Fruit fly (Drosophila melanogaster): ENCODE data around the gene Taf10b.
A peak's percentile ranks its signal among the peaks of the same experiment; 100 is the strongest.

Taf10b gene

DNA sequence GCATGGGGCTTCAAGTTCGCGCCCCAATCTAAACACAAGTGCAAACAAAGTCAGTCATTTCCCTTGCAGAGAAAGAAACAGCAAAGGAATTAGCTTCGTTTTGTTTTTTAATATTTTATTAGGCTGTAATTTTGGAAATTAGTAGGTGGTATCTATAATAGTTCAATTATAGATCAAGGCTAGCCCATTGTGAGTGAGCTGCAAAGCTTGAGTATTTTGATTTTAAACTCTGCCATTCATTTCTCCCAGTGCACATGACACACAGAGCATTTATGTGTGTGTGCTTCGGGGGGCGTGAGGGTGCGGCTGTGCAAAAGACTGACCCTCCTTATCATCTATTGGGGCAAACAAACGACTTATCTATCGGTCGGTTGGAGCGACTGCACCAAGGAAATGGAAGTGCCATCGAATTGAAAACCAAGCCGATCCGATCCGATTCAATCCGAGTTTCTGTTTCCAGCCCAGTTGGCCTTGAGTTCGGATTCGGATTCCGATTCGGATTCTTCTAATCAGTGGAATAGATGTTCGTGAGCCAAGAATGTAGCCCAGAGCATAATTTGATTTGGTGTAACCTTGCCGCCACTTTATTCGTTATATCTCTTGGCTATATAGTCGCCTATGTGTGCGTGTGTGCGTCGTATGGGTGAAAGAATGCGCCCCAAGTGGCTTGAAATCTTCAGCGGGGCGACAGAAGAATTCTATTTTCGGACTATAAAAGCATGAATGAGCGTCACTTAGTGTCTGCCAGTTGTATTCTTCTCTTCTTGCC, 36.1 kb downstream of the Taf10b start (continued):
- peak; percentile 47; the same call in 1 of the 2 replicates for TF ChIP-seq vvl (GFP tag; IDR thresholded peaks at IDR 0.05)
- TF ChIP-seq trem (tag; optimal IDR thresholded peaks at IDR 0.05): no peak
- no peak for TF ChIP-seq CG14710 (tag; optimal IDR thresholded peaks at IDR 0.05)
- TF ChIP-seq CG10959 (GFP tag; IDR thresholded peaks at IDR 0.05): no peak
- peak; percentile 42 for TF ChIP-seq fd96Cb (tag; optimal IDR thresholded peaks at IDR 0.05)
- no peak for TF ChIP-seq CG3407 (GFP tag; optimal IDR thresholded peaks at IDR 0.05)
- TF ChIP-seq en (GFP tag; optimal IDR thresholded peaks at IDR 0.05): no peak
- peak; percentile 80 for TF ChIP-seq Med (GFP tag)
- peak; percentile 33 for TF ChIP-seq Sox100B (GFP tag; optimal IDR thresholded peaks at IDR 0.05)
- TF ChIP-seq fd3F (GFP tag; optimal IDR thresholded peaks at IDR 0.05): peak; percentile 0
- TF ChIP-seq Lpt (GFP tag; optimal IDR thresholded peaks at IDR 0.05): no peak
- TF ChIP-seq Xrp1 (GFP tag; IDR thresholded peaks at IDR 0.05): peak; percentile 44; the same call in 1 of the 2 replicates
- peak; percentile 7 for TF ChIP-seq Abd-B (GFP tag; optimal IDR thresholded peaks at IDR 0.05)
- TF ChIP-seq Xbp1 (GFP tag; optimal IDR thresholded peaks at IDR 0.05): peak; percentile 16
- peak; percentile 38 for TF ChIP-seq CG10979 (tag; optimal IDR thresholded peaks at IDR 0.05)
- peak; percentile 18; the same call in 1 of the 2 replicates for TF ChIP-seq klu (GFP tag; IDR thresholded peaks at IDR 0.05)
- peak; percentile 45 for TF ChIP-seq Oli (tag; optimal IDR thresholded peaks at IDR 0.05)
- no peak for TF ChIP-seq CG9609 (GFP tag; optimal IDR thresholded peaks at IDR 0.05)
- no peak for TF ChIP-seq sc (optimal IDR thresholded peaks at IDR 0.05)
- no peak for TF ChIP-seq sc (GFP tag; optimal IDR thresholded peaks at IDR 0.05)
- no peak for TF ChIP-seq zfh1 (GFP tag; IDR thresholded peaks at IDR 0.05)
- TF ChIP-seq trh (GFP tag; optimal IDR thresholded peaks at IDR 0.05): peak; percentile 44
- TF ChIP-seq Hr3 (GFP tag; optimal IDR thresholded peaks at IDR 0.05): peak; percentile 10
- peak; percentile 9 for TF ChIP-seq CG18619 (GFP tag; optimal IDR thresholded peaks at IDR 0.05)
- TF ChIP-seq mam (GFP tag; optimal IDR thresholded peaks at IDR 0.05): peak; percentile 14
- peak; percentile 29 for TF ChIP-seq CG12391 (tag; optimal IDR thresholded peaks at IDR 0.05)
- no peak for TF ChIP-seq gfzf (GFP tag; optimal IDR thresholded peaks at IDR 0.05)
- TF ChIP-seq lilli (GFP tag; optimal IDR thresholded peaks at IDR 0.05): peak; percentile 20
- no peak for TF ChIP-seq MTF-1 (GFP tag; optimal IDR thresholded peaks at IDR 0.05; ENCODE audit: borderline replicate concordance)
- no peak for TF ChIP-seq chn (GFP tag; optimal IDR thresholded peaks at IDR 0.05)
- TF ChIP-seq H15 (GFP tag; IDR thresholded peaks at IDR 0.05): 0 out of 3 replicates have a peak, but pooled peaks have one; percentile 36
- TF ChIP-seq wek (GFP tag; optimal IDR thresholded peaks at IDR 0.05): no peak
- TF ChIP-seq CG11093 (GFP tag; IDR thresholded peaks at IDR 0.05): 0 out of 3 replicates have a peak, but pooled peaks have one; percentile 22
- TF ChIP-seq sens-2 (GFP tag; IDR thresholded peaks at IDR 0.05): peak; percentile 27; the same call in 1 of the 2 replicates
- TF ChIP-seq CG12299 (tag; optimal IDR thresholded peaks at IDR 0.05): no peak
- TF ChIP-seq CG11504 (tag; optimal IDR thresholded peaks at IDR 0.05): peak; percentile 57
- TF ChIP-seq pan (optimal IDR thresholded peaks at IDR 0.05): no peak
- peak in 1 of 2 experiments; percentile 63 for TF ChIP-seq pan (GFP tag; optimal IDR thresholded peaks at IDR 0.05 in 1 of 2, IDR thresholded peaks at IDR 0.05 in 1 of 2)
- no peak for TF ChIP-seq CG6854 (GFP tag; optimal IDR thresholded peaks at IDR 0.05)
- peak in 1 of 2 experiments; percentile 8 for TF ChIP-seq crp (GFP tag; optimal IDR thresholded peaks at IDR 0.05)
- peak; percentile 27 for TF ChIP-seq bab2 (GFP tag; optimal IDR thresholded peaks at IDR 0.05)
- no peak for TF ChIP-seq CG4328 (GFP tag; optimal IDR thresholded peaks at IDR 0.05)
- TF ChIP-seq onecut (GFP tag; IDR thresholded peaks at IDR 0.05): no peak
- TF ChIP-seq stwl (tag; optimal IDR thresholded peaks at IDR 0.05): no peak
- TF ChIP-seq Hr78 (GFP tag; optimal IDR thresholded peaks at IDR 0.05): peak in 1 of 2 experiments; percentile 91
- TF ChIP-seq tap (tag; optimal IDR thresholded peaks at IDR 0.05): peak; percentile 6
- no peak for TF ChIP-seq NFAT (GFP tag; IDR thresholded peaks at IDR 0.05)
- TF ChIP-seq Dad (GFP tag; optimal IDR thresholded peaks at IDR 0.05): no peak
- peak; percentile 26 for TF ChIP-seq CG1603 (tag; optimal IDR thresholded peaks at IDR 0.05)

Measured in whole organism, embryonic.